Worm (Caenorhabditis elegans) whole organism, young adult: ENCODE data around the gene phf-14.

Experiments
- B0261.1 ChIP-seq: sonication (generic microtip); optimal IDR thresholded peaks from 2 replicates; lab custom pipeline; 2016; ENCODE audit warnings: mild to moderate bottlenecking, missing genetic modification characterization, moderate library complexity, missing compliant biosample characterization
- B0336.3 ChIP-seq: fragments of 200-800 bp; sonication (Bioruptor generic); IDR thresholded peaks from 2 replicates; pipeline ENCODE4 v1.3.6; 2022; ENCODE audit warnings: missing genetic modification characterization, missing compliant biosample characterization
- F22D6.2 ChIP-seq: sonication (generic microtip); optimal IDR thresholded peaks from 2 replicates; lab custom pipeline; 2016; ENCODE audit warnings: mild to moderate bottlenecking, missing genetic modification characterization, missing compliant biosample characterization
- F49E8.2 ChIP-seq: sonication (generic microtip); optimal IDR thresholded peaks from 3 replicates; lab custom pipeline; 2017; ENCODE audit warnings: missing genetic modification characterization, mild to moderate bottlenecking, missing compliant biosample characterization, antibody characterized with exemption, moderate library complexity; ENCODE audit not compliant: insufficient read depth
- K11D2.4 ChIP-seq: fragments of 200-800 bp; sonication (Bioruptor generic); IDR thresholded peaks from 2 replicates; pipeline ENCODE4 v1.3.6; 2022; ENCODE audit warnings: missing genetic modification reagents, missing genetic modification characterization, missing compliant biosample characterization
- K12H6.12 ChIP-seq: fragments of 200-800 bp; sonication (Bioruptor generic); optimal IDR thresholded peaks from 2 replicates; lab custom pipeline; 2018; ENCODE audit warnings: mild to moderate bottlenecking, missing genetic modification characterization, missing compliant biosample characterization
- T26A5.8 ChIP-seq: sonication (generic microtip); optimal IDR thresholded peaks from 2 replicates; lab custom pipeline; 2016; ENCODE audit warnings: missing genetic modification characterization, missing compliant biosample characterization
- Y53G8AR.9 ChIP-seq: fragments of 200-800 bp; sonication (Bioruptor generic); conservative IDR thresholded peaks from 2 replicates; pipeline ENCODE4 v1.3.6; 2022; ENCODE audit warnings: missing genetic modification reagents, missing genetic modification characterization, missing compliant biosample characterization
- Y56A3A.18 ChIP-seq: fragments of 200-800 bp; sonication (Bioruptor generic); IDR thresholded peaks from 2 replicates; pipeline ENCODE4 v1.3.6; 2022; ENCODE audit warnings: missing genetic modification reagents, missing genetic modification characterization, missing compliant biosample characterization
- aptf-3 ChIP-seq: fragments of 200-800 bp; sonication (Bioruptor generic); IDR thresholded peaks from 2 replicates; pipeline ENCODE4 v1.3.6; 2022; ENCODE audit warnings: missing genetic modification characterization, missing compliant biosample characterization
- atf-7 ChIP-seq: sonication (generic microtip); optimal IDR thresholded peaks from 2 replicates; lab custom pipeline; 2017; ENCODE audit warnings: mild to moderate bottlenecking, missing genetic modification characterization, missing compliant biosample characterization
- athp-1 ChIP-seq: sonication (generic microtip); optimal IDR thresholded peaks from 2 replicates; lab custom pipeline; 2017; ENCODE audit warnings: mild to moderate bottlenecking, missing genetic modification characterization, missing compliant biosample characterization
- attf-3 ChIP-seq: fragments of 200-800 bp; sonication (Bioruptor generic); conservative IDR thresholded peaks from 2 replicates; pipeline ENCODE4 v1.3.6; 2022; ENCODE audit warnings: missing genetic modification reagents, missing genetic modification characterization, missing compliant biosample characterization
- cebp-1 ChIP-seq, 2 experiments: fragments of 200-800 bp in 1 of 2; sonication (Bioruptor generic) in 1 of 2; sonication (generic microtip) in 1 of 2; IDR thresholded peaks in 1 of 2; optimal IDR thresholded peaks in 1 of 2; 2 replicates each; pipeline versions ENCODE4 v1.3.6 to Lab custom; 2017 to 2022; ENCODE audit warnings: missing compliant biosample characterization in 2 of 2, missing genetic modification characterization in 2 of 2, mild to moderate bottlenecking in 1 of 2, missing genetic modification reagents in 1 of 2, moderate library complexity in 1 of 2
- ceh-100 ChIP-seq: fragments of 200-800 bp; sonication (Bioruptor generic); IDR thresholded peaks from 2 replicates; pipeline ENCODE4 v1.3.6; 2022; ENCODE audit warnings: missing genetic modification reagents, missing genetic modification characterization, missing compliant biosample characterization
- dox-1 ChIP-seq: fragments of 200-800 bp; sonication (Bioruptor generic); IDR thresholded peaks from 2 replicates; pipeline ENCODE4 v1.3.6; 2022; ENCODE audit warnings: missing genetic modification reagents, missing genetic modification characterization, missing compliant biosample characterization
- efl-1 ChIP-seq: fragments of 150-350 bp; optimal IDR thresholded peaks from 2 replicates; lab custom pipeline; 2014; ENCODE audit warnings: missing biosample characterization, missing genetic modification reagents, missing genetic modification characterization
- egl-18 ChIP-seq: fragments of 200-800 bp; sonication (Bioruptor generic); IDR thresholded peaks from 2 replicates; pipeline ENCODE4 v1.3.6; 2022; ENCODE audit warnings: missing genetic modification reagents, missing genetic modification characterization, missing compliant biosample characterization
- egl-44 ChIP-seq: fragments of 200-800 bp; sonication (Bioruptor generic); IDR thresholded peaks from 2 replicates; pipeline ENCODE4 v1.3.6; 2022; ENCODE audit warnings: missing genetic modification reagents, missing genetic modification characterization, missing compliant biosample characterization
- egrh-3 ChIP-seq: fragments of 200-800 bp; sonication (Bioruptor generic); IDR thresholded peaks from 2 replicates; pipeline ENCODE4 v1.3.6; 2022; ENCODE audit warnings: missing genetic modification reagents, missing genetic modification characterization, missing compliant biosample characterization
- ets-4 ChIP-seq: fragments of 200-800 bp; sonication (Bioruptor generic); optimal IDR thresholded peaks from 2 replicates; lab custom pipeline; 2018; ENCODE audit warnings: mild to moderate bottlenecking, missing genetic modification characterization, missing compliant biosample characterization
- gei-17 ChIP-seq: fragments of 200-800 bp; sonication (Bioruptor generic); optimal IDR thresholded peaks from 2 replicates; lab custom pipeline; 2018; ENCODE audit warnings: mild to moderate bottlenecking, missing genetic modification characterization, missing compliant biosample characterization
- him-1 ChIP-seq: sonication (generic microtip); optimal IDR thresholded peaks from 2 replicates; lab custom pipeline; 2016; ENCODE audit warnings: missing genotype, missing genetic modification reagents, missing genetic modification characterization, missing compliant biosample characterization
- hlh-12 ChIP-seq: sonication (generic microtip); optimal IDR thresholded peaks from 2 replicates; lab custom pipeline; 2016; ENCODE audit warnings: missing genetic modification characterization, missing compliant biosample characterization
- hmg-1.2 ChIP-seq: fragments of 200-800 bp; sonication (Bioruptor generic); IDR thresholded peaks from 2 replicates; pipeline ENCODE4 v1.3.6; 2022; ENCODE audit warnings: missing genetic modification reagents, missing genetic modification characterization, missing compliant biosample characterization
- lag-1 ChIP-seq: fragments of 200-800 bp; sonication (Bioruptor generic); IDR thresholded peaks from 2 replicates; pipeline ENCODE4 v1.3.6; 2022; ENCODE audit warnings: missing genetic modification reagents, missing genetic modification characterization, missing compliant biosample characterization
- let-526 ChIP-seq: fragments of 200-800 bp; sonication (Bioruptor generic); IDR thresholded peaks from 2 replicates; pipeline ENCODE4 v1.3.6; 2022; ENCODE audit warnings: missing genetic modification reagents, missing genetic modification characterization, missing compliant biosample characterization
- lin-40 ChIP-seq: sonication (generic microtip); optimal IDR thresholded peaks from 2 replicates; lab custom pipeline; 2016; ENCODE audit warnings: missing genetic modification characterization, mild to moderate bottlenecking, missing compliant biosample characterization, missing genotype, missing genetic modification reagents
- lir-1 ChIP-seq: fragments of 200-800 bp; sonication (Bioruptor generic); conservative IDR thresholded peaks from 2 replicates; pipeline ENCODE4 v1.3.6; 2022; ENCODE audit warnings: missing genetic modification reagents, missing genetic modification characterization, missing compliant biosample characterization
- madf-10 ChIP-seq: sonication (generic microtip); optimal IDR thresholded peaks from 2 replicates; lab custom pipeline; 2016; ENCODE audit warnings: mild to moderate bottlenecking, missing genetic modification characterization, missing compliant biosample characterization
- madf-3 ChIP-seq: fragments of 200-800 bp; sonication (Bioruptor generic); IDR thresholded peaks from 2 replicates; pipeline ENCODE4 v1.3.6; 2022; ENCODE audit warnings: missing genetic modification reagents, missing genetic modification characterization, missing compliant biosample characterization
- mes-4 ChIP-seq: sonication (generic microtip); optimal IDR thresholded peaks from 2 replicates; lab custom pipeline; 2016; ENCODE audit warnings: missing genotype, missing genetic modification characterization, missing compliant biosample characterization
- nfya-2 ChIP-seq: fragments of 200-800 bp; sonication (Bioruptor generic); IDR thresholded peaks from 2 replicates; pipeline ENCODE4 v1.3.6; 2022; ENCODE audit warnings: missing genetic modification reagents, missing genetic modification characterization, missing compliant biosample characterization
- nfyb-1 ChIP-seq: fragments of 200-800 bp; sonication (Bioruptor generic); IDR thresholded peaks from 2 replicates; pipeline ENCODE4 v1.3.6; 2022; ENCODE audit warnings: missing genetic modification reagents, missing genetic modification characterization, missing compliant biosample characterization
- nhr-179 ChIP-seq: sonication (generic microtip); optimal IDR thresholded peaks from 2 replicates; lab custom pipeline; 2016; ENCODE audit warnings: mild to moderate bottlenecking, missing genetic modification characterization, missing compliant biosample characterization
- nhr-80 ChIP-seq: sonication (generic microtip); optimal IDR thresholded peaks from 2 replicates; lab custom pipeline; 2016; ENCODE audit warnings: missing genetic modification characterization, missing compliant biosample characterization
- pbrm-1 ChIP-seq: fragments of 200-800 bp; sonication (Bioruptor generic); IDR thresholded peaks from 2 replicates; pipeline ENCODE4 v1.3.6; 2022; ENCODE audit warnings: missing genetic modification reagents, missing genetic modification characterization, missing compliant biosample characterization
- rec-8 ChIP-seq, 2 experiments: sonication (generic microtip); optimal IDR thresholded peaks; 2 replicates each; lab custom pipeline; 2016; ENCODE audit warnings: mild to moderate bottlenecking in 2 of 2, missing genetic modification characterization in 2 of 2, missing genetic modification reagents in 2 of 2, missing genotype in 2 of 2, missing biosample characterization in 1 of 2, missing compliant biosample characterization in 1 of 2, moderate library complexity in 1 of 2
- repo-1 ChIP-seq: sonication (generic microtip); optimal IDR thresholded peaks from 2 replicates; lab custom pipeline; 2017; ENCODE audit warnings: mild to moderate bottlenecking, missing genetic modification characterization, missing compliant biosample characterization
- rpc-1 ChIP-seq, 2 experiments: fragments of 150-350 bp in 1 of 2; sonication (generic microtip) in 1 of 2; optimal IDR thresholded peaks; 2 replicates each; lab custom pipeline; 2014 to 2018; ENCODE audit warnings: missing biosample characterization in 1 of 2, missing genetic modification characterization in 1 of 2, missing genetic modification reagents in 1 of 2, missing genotype in 1 of 2
- snpc-1.3 ChIP-seq: sonication (generic microtip); optimal IDR thresholded peaks from 2 replicates; lab custom pipeline; 2017; ENCODE audit warnings: missing genetic modification characterization, mild to moderate bottlenecking, missing compliant biosample characterization, antibody characterized with exemption, moderate library complexity, missing genotype, missing genetic modification reagents; ENCODE audit not compliant: insufficient read depth
- snpc-4 ChIP-seq, 5 experiments: fragments of 150-350 bp in 1 of 5; sonication (generic microtip) in 4 of 5; optimal IDR thresholded peaks; 2 replicates each; lab custom pipeline; 2014 to 2018; ENCODE audit warnings: missing genetic modification characterization in 5 of 5, missing biosample characterization in 3 of 5, antibody characterized with exemption in 2 of 5, mild to moderate bottlenecking in 2 of 5, missing compliant biosample characterization in 2 of 5, missing genotype in 2 of 5, moderate library complexity in 2 of 5, missing genetic modification reagents in 1 of 5
- somi-1 ChIP-seq: fragments of 200-800 bp; sonication (Bioruptor generic); optimal IDR thresholded peaks from 2 replicates; lab custom pipeline; 2018; ENCODE audit warnings: mild to moderate bottlenecking, missing genetic modification characterization, missing compliant biosample characterization
- tbx-9 ChIP-seq: sonication (generic microtip); optimal IDR thresholded peaks from 2 replicates; lab custom pipeline; 2016; ENCODE audit warnings: borderline replicate concordance, missing genetic modification characterization, inconsistent platforms, missing compliant biosample characterization
- unc-62 ChIP-seq: fragments of 150-350 bp; optimal IDR thresholded peaks from 2 replicates; lab custom pipeline; 2014; ENCODE audit warnings: missing biosample characterization, missing genetic modification reagents, missing genetic modification characterization
- zfh-2 ChIP-seq: fragments of 200-800 bp; sonication (Bioruptor generic); conservative IDR thresholded peaks from 2 replicates; pipeline ENCODE4 v1.3.6; 2022; ENCODE audit warnings: missing genetic modification reagents, missing genetic modification characterization, missing compliant biosample characterization
- ztf-26 ChIP-seq: sonication (generic microtip); optimal IDR thresholded peaks from 2 replicates; lab custom pipeline; 2017; ENCODE audit warnings: missing genetic modification characterization, missing compliant biosample characterization

The phf-14 gene

DNA sequence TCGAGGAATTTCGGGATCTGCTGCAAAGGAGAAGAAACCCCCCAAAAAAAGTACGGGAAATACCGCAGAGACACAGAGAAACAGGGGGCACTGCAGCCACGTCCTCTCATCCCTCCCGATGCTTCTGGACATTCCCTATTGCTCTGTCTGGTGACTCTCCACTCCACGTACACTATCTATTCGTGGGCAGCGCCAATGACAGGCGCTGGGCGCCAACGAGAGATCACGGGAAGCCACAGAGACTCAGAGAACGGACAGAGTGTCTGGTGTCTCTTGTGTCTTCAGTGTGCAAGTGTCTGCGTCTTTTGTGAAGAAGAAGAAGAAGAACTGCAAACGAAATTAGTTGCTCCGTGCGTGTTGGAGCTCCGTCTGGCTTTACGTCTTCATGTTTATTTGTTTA lies 13.3 kb upstream of the phf-14 start (continued):
- TF ChIP-seq him-1 (tag; lab: Kevin White, UChicago) = no peak
- TF ChIP-seq attf-3 = no peak
- peak; percentile 60 for TF ChIP-seq ztf-26 (tag; lab: Kevin White, UChicago)
- TF ChIP-seq gei-17 (GFP tag; lab: Kevin White, UChicago) = no peak
- peak; percentile 33 for TF ChIP-seq egrh-3 (GFP tag; lab: Robert Waterston, UW)
- no peak for TF ChIP-seq madf-3
- TF ChIP-seq F22D6.2 (tag; lab: Kevin White, UChicago) = no peak
- TF ChIP-seq Y56A3A.18 (GFP tag; lab: Robert Waterston, UW) = peak; percentile 66; the same call in 1 of the 2 replicates
- peak; percentile 96 for TF ChIP-seq hmg-1.2 (GFP tag; lab: Robert Waterston, UW)
- peak; percentile 78 for TF ChIP-seq pbrm-1
- no peak for TF ChIP-seq hlh-12 (tag; lab: Kevin White, UChicago)
- TF ChIP-seq nhr-80 (tag; lab: Kevin White, UChicago) = peak; percentile 77
- TF ChIP-seq rpc-1 (optimal IDR thresholded peaks at IDR 0.05; lab: Kevin White, UChicago) = peak; percentile 17
- TF ChIP-seq rpc-1 (tag; optimal IDR thresholded peaks at IDR 0.05; lab: Kevin White, UChicago) = no peak
- TF ChIP-seq T26A5.8 = no peak
- peak; percentile 86 for TF ChIP-seq lin-40 (tag; lab: Kevin White, UChicago)
- TF ChIP-seq dox-1 (GFP tag; lab: Robert Waterston, UW) = peak; percentile 79
- no peak for TF ChIP-seq cebp-1 (GFP tag; IDR thresholded peaks at IDR 0.05; lab: Robert Waterston, UW)
- TF ChIP-seq cebp-1 (tag; optimal IDR thresholded peaks at IDR 0.05; lab: Kevin White, UChicago) = peak; percentile 83
- TF ChIP-seq aptf-3 (GFP tag; lab: Robert Waterston, UW) = no peak
- no peak for TF ChIP-seq lag-1 (GFP tag; lab: Robert Waterston, UW)
- peak; percentile 82 for TF ChIP-seq K12H6.12
- TF ChIP-seq tbx-9 (tag; lab: Kevin White, UChicago) = no peak
- TF ChIP-seq ceh-100 (GFP tag; lab: Robert Waterston, UW) = 0 out of 2 replicates have a peak, but pooled peaks have one; percentile 15
- TF ChIP-seq somi-1 = peak; percentile 63
- peak; percentile 82; the same call in 1 of the 2 replicates for TF ChIP-seq let-526 (GFP tag; lab: Robert Waterston, UW)
- TF ChIP-seq nfyb-1 (GFP tag; lab: Robert Waterston, UW) = peak; percentile 93
- TF ChIP-seq repo-1 (tag; lab: Kevin White, UChicago) = no peak
- TF ChIP-seq nhr-179 (tag; lab: Kevin White, UChicago) = no peak
- TF ChIP-seq zfh-2 = peak; percentile 93
- TF ChIP-seq snpc-4 (GFP tag; optimal IDR thresholded peaks at IDR 0.05; lab: Kevin White, UChicago) = peak; percentile 23
- TF ChIP-seq snpc-4 (tag; optimal IDR thresholded peaks at IDR 0.05; lab: Kevin White, UChicago) = peak in 2 of 4 experiments; percentile 77 to 82
- TF ChIP-seq egl-18 (GFP tag; lab: Robert Waterston, UW) = no peak
- TF ChIP-seq K11D2.4 = peak; percentile 70
- peak; percentile 71 for TF ChIP-seq atf-7 (tag; lab: Kevin White, UChicago)
- TF ChIP-seq nfya-2 (GFP tag; lab: Robert Waterston, UW) = no peak
- TF ChIP-seq efl-1 (GFP tag; lab: Kevin White, UChicago) = no peak
- TF ChIP-seq athp-1 (tag; lab: Kevin White, UChicago) = no peak
- peak; percentile 70 for TF ChIP-seq madf-10 (tag; lab: Kevin White, UChicago)
- peak; percentile 80 for TF ChIP-seq B0336.3 (GFP tag; lab: Robert Waterston, UW)
- no peak for TF ChIP-seq rec-8 (tag; optimal IDR thresholded peaks at IDR 0.05; lab: Kevin White, UChicago)
- TF ChIP-seq snpc-1.3 (tag; lab: Kevin White, UChicago) = no peak
- TF ChIP-seq F49E8.2 = no peak
- TF ChIP-seq lir-1 (GFP tag; lab: Robert Waterston, UW) = peak; percentile 44; the same call in 1 of the 2 replicates
- TF ChIP-seq mes-4 = no peak
- peak; percentile 43 for TF ChIP-seq ets-4 (GFP tag; lab: Kevin White, UChicago)
- TF ChIP-seq B0261.1 (tag; lab: Kevin White, UChicago) = no peak
- TF ChIP-seq unc-62 (GFP tag; lab: Kevin White, UChicago) = no peak
- TF ChIP-seq egl-44 = 0 out of 2 replicates have a peak, but pooled peaks have one; percentile 49
- TF ChIP-seq Y53G8AR.9 = peak; percentile 60; the same call in 1 of the 2 replicates
